Worm (Caenorhabditis elegans): ENCODE measurements around the gene oxy-4.

Gene oxy-4

DNA sequence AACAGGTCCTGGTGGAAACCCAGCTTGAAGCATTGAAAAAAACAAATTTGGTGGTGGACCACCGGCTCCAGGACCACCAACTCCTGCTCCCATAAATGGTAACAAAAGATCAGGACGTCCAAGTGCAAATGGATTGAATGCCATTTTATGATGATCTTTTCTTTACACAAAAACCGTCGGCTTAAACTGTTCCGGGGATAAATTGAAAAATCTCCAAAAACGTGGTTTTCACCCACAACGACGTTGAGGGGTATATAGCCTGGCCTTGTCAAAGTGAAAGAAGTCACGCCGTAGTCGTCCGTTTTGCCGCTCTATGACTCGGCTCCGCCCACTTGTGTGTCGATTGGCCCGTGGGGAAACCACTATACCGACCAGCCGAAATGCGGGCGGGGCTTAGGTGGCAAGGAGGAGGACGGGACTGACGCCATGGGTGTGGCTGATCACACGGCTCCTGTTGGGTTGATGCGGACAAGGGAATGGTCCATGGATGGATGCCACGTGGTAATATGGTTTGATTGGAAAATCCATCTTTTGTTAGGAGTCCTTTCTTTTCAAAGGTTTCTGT lies 22.5 kb downstream of the oxy-4 start, which contains the start of gene tbx-2:
TSS of gene tbx-2 (minus strand) at position 264 of the 565 bp plus-strand sequence.
- TF ChIP-seq pes-1 (GFP tag; IDR thresholded peaks at IDR 0.05) (no peak), sea-1 (GFP tag; conservative IDR thresholded peaks at IDR 0.05) (0 out of 2 replicates have a peak, but pooled peaks have one; percentile 26), ceh-13 (GFP tag; optimal IDR thresholded peaks at IDR 0.05) (no peak), scrt-1 (GFP tag; IDR thresholded peaks at IDR 0.05) (0 out of 2 replicates have a peak, but pooled peaks have one; percentile 62), aly-1 (tag; optimal IDR thresholded peaks at IDR 0.05) (peak; percentile 17)

DNA sequence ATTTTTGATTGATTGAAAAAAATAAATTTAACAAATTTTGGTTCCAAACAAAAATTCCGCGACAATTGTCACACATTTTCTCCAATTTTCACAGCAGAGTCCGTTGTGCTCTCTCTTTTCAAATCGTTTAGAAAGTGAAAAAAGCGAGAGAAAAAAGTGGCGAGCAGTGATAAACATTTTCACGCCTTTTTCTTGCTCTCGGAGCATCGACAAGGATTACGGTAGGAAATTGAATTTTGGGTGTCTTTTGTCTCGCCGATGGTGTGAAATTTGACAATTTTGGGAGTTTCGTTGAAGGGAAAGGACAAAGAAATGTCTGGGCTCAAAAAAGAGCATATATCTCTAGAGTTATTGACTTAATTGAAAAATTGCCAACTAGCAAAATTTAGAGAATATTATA lies 24.1 kb downstream of the oxy-4 start:
- no peak for TF ChIP-seq ama-1 (optimal IDR thresholded peaks at IDR 0.05)
- no peak for TF ChIP-seq ets-7 (tag; optimal IDR thresholded peaks at IDR 0.05)
- TF ChIP-seq hmg-4 (GFP tag; optimal IDR thresholded peaks at IDR 0.05) = no peak
- TF ChIP-seq ceh-36 (tag; optimal IDR thresholded peaks at IDR 0.05) = no peak
- TF ChIP-seq pes-1 (GFP tag; IDR thresholded peaks at IDR 0.05) = no peak
- TF ChIP-seq flt-1 (GFP tag; IDR thresholded peaks at IDR 0.05) = no peak
- no peak for TF ChIP-seq B0310.2 (tag; optimal IDR thresholded peaks at IDR 0.05)
- no peak for TF ChIP-seq tra-4 (tag; optimal IDR thresholded peaks at IDR 0.05)
- no peak for TF ChIP-seq aly-1 (tag; optimal IDR thresholded peaks at IDR 0.05)
- no peak for TF ChIP-seq ceh-13 (GFP tag; optimal IDR thresholded peaks at IDR 0.05)

DNA sequence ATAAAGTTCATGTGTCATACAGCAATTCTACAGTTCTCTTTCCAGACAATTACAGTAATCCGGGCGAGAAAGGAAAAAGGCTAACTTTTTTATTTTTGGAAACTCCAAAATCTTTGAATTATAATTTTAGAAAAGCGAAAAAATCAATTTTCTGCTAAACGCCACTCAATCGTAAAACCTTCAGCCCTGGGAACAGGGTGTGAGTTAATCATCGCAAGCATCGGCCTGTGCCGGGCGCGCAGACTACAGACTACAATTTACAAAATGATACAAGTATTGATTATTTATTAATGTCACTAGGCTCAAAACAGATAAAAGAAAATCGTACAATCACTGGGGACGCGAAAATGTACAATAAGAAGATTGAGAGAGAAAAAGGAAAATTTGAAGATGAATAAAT lies 27.9 kb downstream of the oxy-4 start:
- TF ChIP-seq ama-1 (optimal IDR thresholded peaks at IDR 0.05) (no peak), hmbx-1 (tag; optimal IDR thresholded peaks at IDR 0.05) (no peak), sea-1 (GFP tag; conservative IDR thresholded peaks at IDR 0.05) (no peak), scrt-1 (GFP tag; IDR thresholded peaks at IDR 0.05) (no peak), ets-7 (tag; optimal IDR thresholded peaks at IDR 0.05) (no peak), F13C5.2 (tag; optimal IDR thresholded peaks at IDR 0.05) (no peak)

DNA sequence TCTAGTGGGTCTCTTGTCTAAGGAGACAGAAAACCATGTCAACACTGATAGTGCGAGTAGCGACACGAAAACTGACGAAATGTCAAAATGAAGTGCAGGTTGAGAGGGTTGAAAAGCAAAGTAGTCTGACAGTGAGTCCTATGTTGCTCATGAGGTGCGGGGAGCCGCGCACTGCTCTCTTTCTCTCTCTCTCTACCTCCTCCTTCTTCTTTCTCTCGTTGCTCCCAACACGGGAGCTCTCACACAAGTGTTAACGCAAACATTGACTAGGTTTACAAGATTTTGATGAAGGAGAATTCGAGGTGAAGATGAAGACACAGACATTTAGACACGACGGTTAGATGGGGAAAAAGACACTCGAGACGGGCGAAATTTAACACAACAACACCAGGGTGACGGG lies 29.3 kb downstream of the oxy-4 start:
- TF ChIP-seq sea-1 (GFP tag; conservative IDR thresholded peaks at IDR 0.05) (no peak), flt-1 (GFP tag; IDR thresholded peaks at IDR 0.05) (no peak), hmg-4 (GFP tag; optimal IDR thresholded peaks at IDR 0.05) (no peak), ceh-36 (tag; optimal IDR thresholded peaks at IDR 0.05) (no peak), aly-1 (tag; optimal IDR thresholded peaks at IDR 0.05) (no peak), ama-1 (optimal IDR thresholded peaks at IDR 0.05) (no peak), hmbx-1 (tag; optimal IDR thresholded peaks at IDR 0.05) (no peak), hnd-1 (tag; optimal IDR thresholded peaks at IDR 0.05) (no peak), tbx-11 (GFP tag; IDR thresholded peaks at IDR 0.05) (no peak), ceh-13 (GFP tag; optimal IDR thresholded peaks at IDR 0.05) (no peak), tra-4 (tag; optimal IDR thresholded peaks at IDR 0.05) (no peak), ets-7 (tag; optimal IDR thresholded peaks at IDR 0.05) (no peak), tbx-37 (GFP tag; conservative IDR thresholded peaks at IDR 0.05) (no peak), pes-1 (GFP tag; IDR thresholded peaks at IDR 0.05) (no peak), B0310.2 (tag; optimal IDR thresholded peaks at IDR 0.05) (no peak)

DNA sequence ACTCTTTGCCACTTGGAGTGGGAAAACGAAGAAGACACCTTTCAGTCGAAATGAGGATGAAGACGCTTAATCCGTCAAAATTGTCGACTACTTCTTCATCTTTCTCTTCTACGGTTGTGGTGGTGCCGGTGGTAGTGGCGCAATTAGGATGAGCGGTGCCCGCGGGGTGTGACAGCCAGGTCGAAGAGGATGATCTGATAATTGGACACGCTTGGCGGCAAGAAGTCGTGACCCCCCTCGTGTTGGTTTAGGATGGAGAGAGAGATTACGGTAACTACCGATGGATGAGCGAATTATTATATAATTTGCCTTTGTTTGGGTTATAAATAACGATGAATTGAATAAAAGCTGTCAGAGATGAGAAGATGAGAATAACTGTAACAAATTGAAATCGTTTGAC lies 31.6 kb downstream of the oxy-4 start:
- TF ChIP-seq ceh-13 (GFP tag; optimal IDR thresholded peaks at IDR 0.05) (no peak), aly-1 (tag; optimal IDR thresholded peaks at IDR 0.05) (no peak), pes-1 (GFP tag; IDR thresholded peaks at IDR 0.05) (no peak), hnd-1 (tag; optimal IDR thresholded peaks at IDR 0.05) (no peak), tbx-11 (GFP tag; IDR thresholded peaks at IDR 0.05) (no peak), B0310.2 (tag; optimal IDR thresholded peaks at IDR 0.05) (no peak), flt-1 (GFP tag; IDR thresholded peaks at IDR 0.05) (no peak), scrt-1 (GFP tag; IDR thresholded peaks at IDR 0.05) (no peak), tbx-37 (GFP tag; conservative IDR thresholded peaks at IDR 0.05) (no peak), hmg-4 (GFP tag; optimal IDR thresholded peaks at IDR 0.05) (no peak), ceh-36 (tag; optimal IDR thresholded peaks at IDR 0.05) (no peak), tra-4 (tag; optimal IDR thresholded peaks at IDR 0.05) (no peak), ets-7 (tag; optimal IDR thresholded peaks at IDR 0.05) (no peak)

DNA sequence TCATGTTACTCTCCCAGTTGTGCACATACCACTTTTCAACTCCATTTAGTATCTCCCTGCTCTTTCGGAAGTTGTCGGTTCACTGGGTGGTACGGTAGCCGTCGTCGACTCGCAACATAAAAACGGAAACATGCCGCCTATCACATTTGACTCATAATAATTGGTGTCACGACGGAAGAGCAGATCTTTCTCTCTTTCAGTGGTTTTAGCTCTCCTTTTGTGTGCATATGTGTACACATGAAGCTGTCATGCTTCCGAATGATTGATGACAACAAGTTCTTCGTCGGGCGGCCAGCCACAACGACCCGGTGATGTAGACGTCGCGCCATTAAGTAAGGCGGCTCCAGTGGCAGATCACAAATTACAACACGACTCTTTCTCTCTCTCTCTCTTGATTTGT lies 32.8 kb downstream of the oxy-4 start:
- TF ChIP-seq hmg-4 (GFP tag; optimal IDR thresholded peaks at IDR 0.05) (no peak), ceh-36 (tag; optimal IDR thresholded peaks at IDR 0.05) (no peak), ceh-13 (GFP tag; optimal IDR thresholded peaks at IDR 0.05) (no peak), ama-1 (optimal IDR thresholded peaks at IDR 0.05) (no peak), hnd-1 (tag; optimal IDR thresholded peaks at IDR 0.05) (no peak), pes-1 (GFP tag; IDR thresholded peaks at IDR 0.05) (no peak), F13C5.2 (tag; optimal IDR thresholded peaks at IDR 0.05) (no peak), ets-7 (tag; optimal IDR thresholded peaks at IDR 0.05) (no peak), B0310.2 (tag; optimal IDR thresholded peaks at IDR 0.05) (no peak), tra-4 (tag; optimal IDR thresholded peaks at IDR 0.05) (no peak), hmbx-1 (tag; optimal IDR thresholded peaks at IDR 0.05) (no peak), tbx-37 (GFP tag; conservative IDR thresholded peaks at IDR 0.05) (no peak), tbx-11 (GFP tag; IDR thresholded peaks at IDR 0.05) (no peak), scrt-1 (GFP tag; IDR thresholded peaks at IDR 0.05) (no peak), aly-1 (tag; optimal IDR thresholded peaks at IDR 0.05) (no peak), flt-1 (GFP tag; IDR thresholded peaks at IDR 0.05) (no peak), sea-1 (GFP tag; conservative IDR thresholded peaks at IDR 0.05) (no peak)

DNA sequence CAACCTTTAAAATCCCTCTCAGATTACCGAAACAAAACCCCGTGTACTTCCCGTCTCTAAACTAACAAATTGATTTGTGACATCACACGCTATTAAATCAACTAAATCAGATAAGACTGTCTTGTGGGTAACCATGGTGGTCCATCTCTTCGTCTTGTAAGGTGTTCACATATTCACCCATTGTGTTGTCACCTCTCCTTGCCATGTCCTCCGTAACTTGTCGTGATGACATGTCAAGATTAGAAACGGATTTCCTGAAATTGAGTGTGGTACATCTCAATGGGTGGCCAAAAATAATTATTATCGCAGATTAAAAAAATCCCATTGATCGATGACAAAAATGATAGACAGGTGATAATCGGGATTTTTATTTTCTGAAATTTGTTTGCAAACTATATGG lies 34.2 kb downstream of the oxy-4 start:
- TF ChIP-seq F13C5.2 (tag; optimal IDR thresholded peaks at IDR 0.05) (no peak), ceh-36 (tag; optimal IDR thresholded peaks at IDR 0.05) (no peak)

DNA sequence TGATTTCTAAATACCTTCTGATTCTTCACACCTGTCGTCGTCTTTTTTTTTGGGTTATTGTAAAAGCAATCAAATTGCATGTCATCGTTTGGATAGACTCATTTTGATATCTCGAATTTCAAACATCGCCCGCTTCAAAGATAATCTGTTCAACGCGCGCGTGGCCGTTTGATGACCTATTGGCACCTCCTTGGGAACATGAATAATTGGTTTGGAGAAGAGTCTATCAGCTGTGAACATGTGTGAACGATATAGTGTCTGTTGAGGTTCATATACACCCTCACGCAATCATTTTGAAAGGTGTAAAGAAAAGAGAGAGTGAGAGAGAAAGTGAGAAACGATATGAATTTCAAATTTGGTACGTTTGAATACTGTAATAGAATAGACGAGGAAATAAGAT lies 38.0 kb downstream of the oxy-4 start:
- TF ChIP-seq sea-1 (GFP tag; conservative IDR thresholded peaks at IDR 0.05) = no peak
- TF ChIP-seq hmbx-1 (tag; optimal IDR thresholded peaks at IDR 0.05) = no peak
- no peak for TF ChIP-seq ceh-13 (GFP tag; optimal IDR thresholded peaks at IDR 0.05)
- no peak for TF ChIP-seq tbx-37 (GFP tag; conservative IDR thresholded peaks at IDR 0.05)
- TF ChIP-seq scrt-1 (GFP tag; IDR thresholded peaks at IDR 0.05) = no peak
- no peak for TF ChIP-seq ets-7 (tag; optimal IDR thresholded peaks at IDR 0.05)
- TF ChIP-seq hmg-4 (GFP tag; optimal IDR thresholded peaks at IDR 0.05) = no peak
- TF ChIP-seq hnd-1 (tag; optimal IDR thresholded peaks at IDR 0.05) = no peak
- no peak for TF ChIP-seq F13C5.2 (tag; optimal IDR thresholded peaks at IDR 0.05)
- no peak for TF ChIP-seq pes-1 (GFP tag; IDR thresholded peaks at IDR 0.05)
- TF ChIP-seq flt-1 (GFP tag; IDR thresholded peaks at IDR 0.05) = no peak
- TF ChIP-seq ama-1 (optimal IDR thresholded peaks at IDR 0.05) = no peak
- TF ChIP-seq aly-1 (tag; optimal IDR thresholded peaks at IDR 0.05) = no peak
- TF ChIP-seq B0310.2 (tag; optimal IDR thresholded peaks at IDR 0.05) = no peak
- no peak for TF ChIP-seq ceh-36 (tag; optimal IDR thresholded peaks at IDR 0.05)
- TF ChIP-seq tbx-11 (GFP tag; IDR thresholded peaks at IDR 0.05) = no peak
